Fruit fly (Drosophila melanogaster): ENCODE results near the gene CG6813.

Gene CG6813

dm6 chr3R:11628416-11629041 lies 2.1 kb upstream of the CG6813 start, which contains the start of gene CG14712 (continued):
- TF ChIP-seq CG6689 (GFP tag; IDR thresholded peaks at IDR 0.05) = no peak
- TF ChIP-seq CG3065 (GFP tag; optimal IDR thresholded peaks at IDR 0.05) = no peak
- no peak for TF ChIP-seq CG10462 (GFP tag; optimal IDR thresholded peaks at IDR 0.05)
- no peak for TF ChIP-seq CG6765 (GFP tag; optimal IDR thresholded peaks at IDR 0.05)
- TF ChIP-seq ems (GFP tag; optimal IDR thresholded peaks at IDR 0.05) = peak; percentile 7
- TF ChIP-seq sim (GFP tag; IDR thresholded peaks at IDR 0.05) = no peak
- peak; percentile 28 for TF ChIP-seq dm (GFP tag; optimal IDR thresholded peaks at IDR 0.05)
- peak; percentile 89 for TF ChIP-seq trem (tag; optimal IDR thresholded peaks at IDR 0.05)
- TF ChIP-seq pros (GFP tag; optimal IDR thresholded peaks at IDR 0.05) = no peak
- TF ChIP-seq CG4328 (GFP tag; optimal IDR thresholded peaks at IDR 0.05) = no peak
- no peak for TF ChIP-seq CG6654 (GFP tag; optimal IDR thresholded peaks at IDR 0.05)
- TF ChIP-seq CG17568 (GFP tag; optimal IDR thresholded peaks at IDR 0.05) = no peak
- no peak for TF ChIP-seq Elba2 (GFP tag; optimal IDR thresholded peaks at IDR 0.05)
- TF ChIP-seq ap (GFP tag; IDR thresholded peaks at IDR 0.05) = no peak
- TF ChIP-seq bcd (GFP tag; optimal IDR thresholded peaks at IDR 0.05) = no peak
- peak; percentile 55 for TF ChIP-seq HmgZ (tag; optimal IDR thresholded peaks at IDR 0.05)
- no peak for TF ChIP-seq Taf1 (GFP tag; IDR thresholded peaks at IDR 0.05)
- TF ChIP-seq sc (optimal IDR thresholded peaks at IDR 0.05) = no peak
- no peak for TF ChIP-seq sc (GFP tag; optimal IDR thresholded peaks at IDR 0.05)
- no peak for TF ChIP-seq Oli (tag; optimal IDR thresholded peaks at IDR 0.05)
- TF ChIP-seq Blimp-1 (GFP tag; optimal IDR thresholded peaks at IDR 0.05) = no peak
- no peak for TF ChIP-seq Hey (tag; optimal IDR thresholded peaks at IDR 0.05)
- no peak for TF ChIP-seq pfk (GFP tag; optimal IDR thresholded peaks at IDR 0.05)
- TF ChIP-seq eyg (GFP tag; optimal IDR thresholded peaks at IDR 0.05) = no peak
- no peak for TF ChIP-seq CG8944 (GFP tag; optimal IDR thresholded peaks at IDR 0.05)
- TF ChIP-seq wor (GFP tag; IDR thresholded peaks at IDR 0.05) = no peak
- TF ChIP-seq CG1024 (GFP tag; IDR thresholded peaks at IDR 0.05) = no peak
- no peak for TF ChIP-seq ato (GFP tag; IDR thresholded peaks at IDR 0.05; ENCODE audit: partially characterized antibody)
- TF ChIP-seq Neu2 (GFP tag; optimal IDR thresholded peaks at IDR 0.05; ENCODE audit: borderline replicate concordance) = no peak
- TF ChIP-seq HLHmδ (GFP tag; optimal IDR thresholded peaks at IDR 0.05) = no peak
- no peak for TF ChIP-seq tx (GFP tag; optimal IDR thresholded peaks at IDR 0.05)
- no peak for TF ChIP-seq Ssrp (tag; optimal IDR thresholded peaks at IDR 0.05)
- no peak for TF ChIP-seq CG3838 (GFP tag; optimal IDR thresholded peaks at IDR 0.05)
- TF ChIP-seq sr (GFP tag; IDR thresholded peaks at IDR 0.05) = no peak
- TF ChIP-seq CG11504 (tag; optimal IDR thresholded peaks at IDR 0.05) = no peak
- no peak for TF ChIP-seq abd-A (tag; optimal IDR thresholded peaks at IDR 0.05)
- TF ChIP-seq CG11560 (tag; IDR thresholded peaks at IDR 0.05) = no peak
- no peak for TF ChIP-seq so (GFP tag; IDR thresholded peaks at IDR 0.05)
- TF ChIP-seq CG31365 (tag; optimal IDR thresholded peaks at IDR 0.05) = no peak
- peak; percentile 56 for TF ChIP-seq Lhr (GFP tag; optimal IDR thresholded peaks at IDR 0.05)
- no peak for TF ChIP-seq Lpt (GFP tag; optimal IDR thresholded peaks at IDR 0.05)
- peak; percentile 48; the same call in 1 of the 2 replicates for TF ChIP-seq nerfin-2 (GFP tag; IDR thresholded peaks at IDR 0.05; ENCODE audit: partially characterized antibody)
- no peak for TF ChIP-seq CG10431 (GFP tag; optimal IDR thresholded peaks at IDR 0.05)
- TF ChIP-seq gem (tag; optimal IDR thresholded peaks at IDR 0.05) = no peak
- peak; percentile 73 for TF ChIP-seq Dll (GFP tag; IDR thresholded peaks at IDR 0.05; ENCODE audit: partially characterized antibody)
- no peak for TF ChIP-seq cato (GFP tag; optimal IDR thresholded peaks at IDR 0.05; ENCODE audit: borderline replicate concordance)
- TF ChIP-seq CTCF (GFP tag; optimal IDR thresholded peaks at IDR 0.05) = no peak
- 0 out of 4 replicates have a peak, but pooled peaks have one; percentile 66 for TF ChIP-seq chinmo (GFP tag; IDR thresholded peaks at IDR 0.05; ENCODE audit: partially characterized antibody)
- no peak for TF ChIP-seq Hr3 (GFP tag; optimal IDR thresholded peaks at IDR 0.05)
- TF ChIP-seq ab (GFP tag; optimal IDR thresholded peaks at IDR 0.05) = no peak
- TF ChIP-seq Ada2b (GFP tag; IDR thresholded peaks at IDR 0.05) = no peak

Measured in whole organism, embryonic.